Fruit fly (Drosophila melanogaster) whole organism: ENCODE measurements around the gene Cyp4d14.

ENCODE experiments used
- CG8478 ChIP-seq: fragments of >200 bp; optimal IDR thresholded peaks from 2 replicates; lab custom pipeline; 2018; ENCODE audit warnings: inconsistent platforms
- Dll ChIP-seq: fragments of >200 bp; optimal IDR thresholded peaks from 2 replicates; lab custom pipeline; 2017
- EcR ChIP-seq, 2 experiments: fragments of >200 bp; optimal IDR thresholded peaks; 2 replicates each; lab custom pipeline; 2017; ENCODE audit warnings: missing biosample characterization in 2 of 2, missing genetic modification characterization in 2 of 2, missing genetic modification reagents in 2 of 2
- pan ChIP-seq: fragments of >200 bp; optimal IDR thresholded peaks from 2 replicates; lab custom pipeline; 2017
- psq ChIP-seq: fragments of >200 bp; optimal IDR thresholded peaks from 2 replicates; lab custom pipeline; 2017
- usp ChIP-seq: fragments of >200 bp; optimal IDR thresholded peaks from 2 replicates; lab custom pipeline; 2017; ENCODE audit warnings: missing biosample characterization, missing genetic modification characterization, mixed read lengths

Cyp4d14 gene

DNA sequence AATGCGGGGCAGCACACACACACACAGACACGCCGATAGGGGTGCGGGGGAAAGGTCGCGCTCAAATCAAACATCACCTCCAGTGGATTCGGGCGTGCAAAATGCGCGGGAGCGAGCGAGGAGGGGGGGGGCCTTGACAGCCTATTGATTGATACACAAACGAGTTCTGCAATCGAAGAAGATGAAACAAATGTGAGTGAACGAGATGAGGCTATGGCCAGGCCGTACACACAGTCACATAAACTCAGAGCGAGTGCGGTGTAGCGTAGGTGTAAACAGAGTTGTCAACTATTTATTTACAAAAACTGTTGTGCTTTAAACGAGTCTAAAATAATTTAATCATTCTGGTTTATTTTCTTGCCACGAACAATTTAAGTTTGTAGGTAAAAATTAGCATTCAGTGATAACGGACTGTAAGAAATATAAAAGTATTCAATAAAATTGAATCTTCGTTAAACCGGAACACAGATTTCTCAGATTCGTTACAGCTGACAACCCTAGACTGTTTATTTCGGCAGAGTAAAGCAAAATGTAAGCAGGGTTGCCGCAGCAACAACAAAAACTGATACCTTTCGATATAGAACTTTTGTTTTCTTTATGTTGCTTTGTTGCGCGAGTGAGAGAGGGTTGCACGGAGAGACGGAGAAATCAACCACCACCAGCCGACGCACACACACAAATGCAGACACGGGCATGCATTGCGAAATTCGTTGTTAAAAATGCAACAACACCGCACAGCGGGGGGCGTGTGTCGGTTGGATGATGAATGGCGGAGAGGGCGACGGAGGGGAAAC lies 40.0 kb downstream of the Cyp4d14 start:
- TF ChIP-seq Dll (lab: Kevin White, UChicago) = no peak
- no peak for TF ChIP-seq EcR (GFP tag; optimal IDR thresholded peaks at IDR 0.05; lab: Kevin White, UChicago)
- TF ChIP-seq pan (lab: Kevin White, UChicago) = peak; percentile 60
- TF ChIP-seq psq (lab: Kevin White, UChicago) = no peak

DNA sequence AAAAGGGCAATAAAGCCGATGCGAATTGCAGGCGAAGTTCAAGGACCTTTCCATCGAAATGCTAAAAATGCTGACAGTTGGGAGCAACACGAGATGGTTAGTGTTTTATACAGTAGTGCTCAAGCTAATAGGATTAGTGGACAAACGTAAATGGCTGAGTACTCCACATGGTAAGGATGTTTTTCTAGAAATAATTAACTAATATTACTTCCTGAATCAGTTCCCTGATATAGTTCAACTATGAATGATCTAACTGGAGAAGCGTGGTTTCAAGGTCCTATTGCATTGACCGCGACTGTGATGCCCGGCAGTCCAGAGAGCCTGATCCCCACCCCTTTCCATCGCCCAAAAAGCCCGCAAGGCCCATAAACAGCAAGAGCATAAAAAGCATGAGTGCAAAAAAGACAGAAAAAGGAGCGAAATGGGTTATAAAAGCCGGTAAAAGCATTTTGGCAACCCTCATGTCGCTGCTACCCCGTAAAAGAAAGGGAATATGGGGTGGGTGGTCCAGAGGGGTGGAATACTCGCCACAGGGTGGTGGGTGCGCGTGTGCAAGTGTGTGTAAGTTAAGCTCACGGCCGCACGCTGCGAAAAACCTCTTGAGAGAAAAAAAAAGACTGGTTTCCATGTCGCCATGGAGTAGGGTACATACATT lies 40.8 kb downstream of the Cyp4d14 start:
- TF ChIP-seq CG8478 (lab: Kevin White, UChicago) = no peak
- no peak for TF ChIP-seq Dll (lab: Kevin White, UChicago)
- no peak for TF ChIP-seq pan (lab: Kevin White, UChicago)
- no peak for TF ChIP-seq usp (GFP tag; lab: Kevin White, UChicago)
- TF ChIP-seq psq (lab: Kevin White, UChicago) = no peak
- no peak for TF ChIP-seq EcR (GFP tag; optimal IDR thresholded peaks at IDR 0.05; lab: Kevin White, UChicago)

DNA sequence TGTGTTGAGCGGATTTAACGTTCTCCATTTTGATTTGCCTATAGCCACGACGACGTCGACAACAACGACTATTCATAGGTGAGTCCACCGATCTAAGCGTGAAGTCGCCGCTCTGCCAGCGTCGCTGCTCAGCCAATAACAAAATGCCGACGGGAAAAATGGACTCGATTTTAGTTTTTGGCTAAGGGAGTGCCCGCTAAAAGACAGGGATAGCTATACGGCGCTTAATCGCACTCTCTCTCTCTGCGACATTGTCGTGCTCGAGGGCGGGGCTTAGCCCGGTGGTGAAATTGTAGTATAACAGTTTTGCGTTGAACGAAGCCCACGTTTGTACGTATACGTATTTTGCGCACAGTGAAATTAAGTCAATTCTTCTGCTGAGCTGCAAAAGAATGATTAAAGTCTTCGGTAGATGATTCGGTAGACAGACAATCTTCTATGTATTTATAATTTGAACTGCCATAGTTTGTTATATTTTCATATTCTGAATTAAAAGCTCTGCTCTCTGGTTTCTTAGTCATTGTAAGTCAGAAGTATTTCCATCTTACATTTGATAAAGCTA lies 49.5 kb downstream of the Cyp4d14 start:
- TF ChIP-seq CG8478 (lab: Kevin White, UChicago) (peak; percentile 10), pan (lab: Kevin White, UChicago) (no peak)

DNA sequence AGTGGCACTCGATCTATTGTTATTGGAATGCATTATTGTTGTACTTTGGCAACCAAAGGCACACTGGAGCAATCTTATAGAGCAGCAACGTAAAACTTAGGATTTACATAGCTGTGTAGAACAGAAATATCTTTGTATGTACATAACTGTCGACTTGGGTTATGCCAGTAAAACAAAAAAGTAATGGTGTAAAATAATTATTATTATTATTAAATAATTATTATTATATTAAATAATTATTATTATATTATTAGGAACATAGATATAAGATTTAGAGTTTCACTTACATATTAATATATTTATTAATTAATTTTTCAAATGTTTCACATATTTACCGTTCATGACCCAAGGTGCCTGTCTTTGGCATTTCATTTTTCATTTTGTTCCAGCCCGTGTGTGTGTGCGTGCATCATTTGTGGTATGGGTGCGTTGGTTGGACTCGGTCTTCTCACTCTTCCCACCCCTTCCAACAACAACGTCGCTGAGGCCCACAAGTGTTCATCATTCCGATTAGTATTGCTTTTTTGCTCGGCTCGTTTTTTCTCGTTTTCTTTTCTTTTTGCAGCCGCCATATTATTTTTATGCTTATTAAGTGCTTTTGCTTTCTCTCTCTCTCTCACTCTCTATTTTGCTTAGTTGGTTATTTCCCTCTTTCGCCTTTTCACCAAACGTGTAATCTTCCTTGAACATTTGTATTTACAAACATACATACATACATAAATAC lies 51.0 kb downstream of the Cyp4d14 start:
- TF ChIP-seq pan (lab: Kevin White, UChicago) (no peak), CG8478 (lab: Kevin White, UChicago) (no peak), psq (lab: Kevin White, UChicago) (no peak), usp (GFP tag; lab: Kevin White, UChicago) (no peak), Dll (lab: Kevin White, UChicago) (no peak), EcR (GFP tag; optimal IDR thresholded peaks at IDR 0.05; lab: Kevin White, UChicago) (no peak)
